Worm (Caenorhabditis elegans) whole organism, midembryonic: ENCODE data around the gene shw-3.

Experiments
- T22C8.4 ChIP-seq: fragments of 200-800 bp; sonication (Bioruptor generic); IDR thresholded peaks from 2 replicates; pipeline ENCODE4 v1.3.6; 2022; ENCODE audit warnings: missing genetic modification characterization, missing compliant biosample characterization
- cog-1 ChIP-seq: sonication (generic microtip); optimal IDR thresholded peaks from 2 replicates; lab custom pipeline; 2016; ENCODE audit warnings: missing genetic modification characterization, missing compliant biosample characterization
- flt-1 ChIP-seq: fragments of 200-800 bp; sonication (Bioruptor generic); IDR thresholded peaks from 2 replicates; pipeline ENCODE4 v1.3.6; 2022; ENCODE audit warnings: missing genetic modification characterization, missing compliant biosample characterization
- klf-2 ChIP-seq: fragments of 200-800 bp; sonication (Bioruptor generic); conservative IDR thresholded peaks from 2 replicates; pipeline ENCODE4 v1.3.6; 2022; ENCODE audit warnings: missing genetic modification reagents, missing genetic modification characterization, missing compliant biosample characterization
- med-1 ChIP-seq: sonication (generic microtip); optimal IDR thresholded peaks from 2 replicates; lab custom pipeline; 2017; ENCODE audit warnings: missing genetic modification characterization, mild to moderate bottlenecking, missing compliant biosample characterization, antibody characterized with exemption, missing genetic modification reagents; ENCODE audit not compliant: insufficient read depth
- ref-1 ChIP-seq: fragments of 200-800 bp; sonication (Bioruptor generic); conservative IDR thresholded peaks from 2 replicates; pipeline ENCODE4 v1.3.6; 2022; ENCODE audit warnings: missing genetic modification reagents, missing genetic modification characterization, missing compliant biosample characterization
- tab-1 ChIP-seq: fragments of 200-800 bp; sonication (Bioruptor generic); IDR thresholded peaks from 2 replicates; pipeline ENCODE4 v1.3.6; 2022; ENCODE audit warnings: missing genetic modification characterization, missing compliant biosample characterization
- ztf-23 ChIP-seq: fragments of 200-800 bp; sonication (Bioruptor generic); IDR thresholded peaks from 2 replicates; pipeline ENCODE4 v1.3.6; 2022; ENCODE audit warnings: missing genetic modification reagents, missing genetic modification characterization, missing compliant biosample characterization
- ztf-29 ChIP-seq: fragments of 200-800 bp; sonication (Bioruptor generic); IDR thresholded peaks from 2 replicates; pipeline ENCODE4 v1.3.6; 2022; ENCODE audit warnings: missing genetic modification reagents, missing genetic modification characterization, missing compliant biosample characterization

Gene shw-3

ce11 chrV:13020638-13021037 is 33.7 kb upstream of the shw-3 start:
- no peak for TF ChIP-seq cog-1

ce11 chrV:13020014-13020413 is 33.1 kb upstream of the shw-3 start:
- TF ChIP-seq ztf-29, result no peak
- no peak for TF ChIP-seq cog-1
- TF ChIP-seq flt-1, result no peak
- TF ChIP-seq ref-1 (GFP tag; lab: Robert Waterston, UW), result no peak
- TF ChIP-seq klf-2 (GFP tag; lab: Robert Waterston, UW), result no peak
- TF ChIP-seq ztf-23 (GFP tag; lab: Robert Waterston, UW), result no peak

ce11 chrV:13018761-13019160 is 31.8 kb upstream of the shw-3 start, which contains the start of gene fmi-1:
TSS of gene fmi-1 (plus strand) at chrV:13019061.
- TF ChIP-seq cog-1 (no peak), med-1 (no peak), T22C8.4 (GFP tag; lab: Robert Waterston, UW) (no peak), tab-1 (GFP tag; lab: Robert Waterston, UW) (no peak), ref-1 (GFP tag; lab: Robert Waterston, UW) (no peak), ztf-29 (no peak; the same call in 1 of the 2 replicates), klf-2 (GFP tag; lab: Robert Waterston, UW) (no peak), ztf-23 (GFP tag; lab: Robert Waterston, UW) (no peak), flt-1 (no peak)

ce11 chrV:13018233-13018632 is 31.3 kb upstream of the shw-3 start:
- no peak for TF ChIP-seq ztf-29
- no peak for TF ChIP-seq ref-1 (GFP tag; lab: Robert Waterston, UW)
- no peak for TF ChIP-seq flt-1
- TF ChIP-seq cog-1, result no peak
- TF ChIP-seq tab-1 (GFP tag; lab: Robert Waterston, UW), result no peak
- no peak for TF ChIP-seq ztf-23 (GFP tag; lab: Robert Waterston, UW)
- TF ChIP-seq T22C8.4 (GFP tag; lab: Robert Waterston, UW), result no peak
- no peak for TF ChIP-seq klf-2 (GFP tag; lab: Robert Waterston, UW)
- TF ChIP-seq med-1, result no peak

ce11 chrV:13013844-13014243 is 26.9 kb upstream of the shw-3 start, which contains the start of gene F15B9.6:
TSS of gene F15B9.6 (plus strand) at chrV:13014144.
- TF ChIP-seq flt-1, result no peak
- no peak for TF ChIP-seq cog-1
- TF ChIP-seq klf-2 (GFP tag; lab: Robert Waterston, UW), result no peak
- no peak for TF ChIP-seq med-1
- TF ChIP-seq ref-1 (GFP tag; lab: Robert Waterston, UW), result no peak
- TF ChIP-seq ztf-29, result no peak
- no peak for TF ChIP-seq T22C8.4 (GFP tag; lab: Robert Waterston, UW)

- TF ChIP-seq ztf-29 (no peak), ref-1 (GFP tag; lab: Robert Waterston, UW) (no peak), tab-1 (GFP tag; lab: Robert Waterston, UW) (no peak), flt-1 (no peak), med-1 (no peak), klf-2 (GFP tag; lab: Robert Waterston, UW) (no peak), T22C8.4 (GFP tag; lab: Robert Waterston, UW) (no peak), ztf-23 (GFP tag; lab: Robert Waterston, UW) (no peak), cog-1 (no peak)
These were observed 26.2 kb upstream of the shw-3 start, which contains the start of gene try-10 for ce11 chrV:13013158-13013557. TSS of gene try-10 (minus strand) at chrV:13013258.

ce11 chrV:13011904-13012303 is 24.9 kb upstream of the shw-3 start:
- TF ChIP-seq tab-1 (GFP tag; lab: Robert Waterston, UW) (no peak), ztf-23 (GFP tag; lab: Robert Waterston, UW) (no peak), med-1 (no peak), flt-1 (no peak), cog-1 (no peak), klf-2 (GFP tag; lab: Robert Waterston, UW) (no peak), ztf-29 (no peak), ref-1 (GFP tag; lab: Robert Waterston, UW) (no peak), T22C8.4 (GFP tag; lab: Robert Waterston, UW) (no peak)

- TF ChIP-seq cog-1 (peak; percentile 16), klf-2 (GFP tag; lab: Robert Waterston, UW) (no peak), tab-1 (GFP tag; lab: Robert Waterston, UW) (no peak), flt-1 (no peak)
These were observed 22.9 kb upstream of the shw-3 start for ce11 chrV:13009843-13010242.

ce11 chrV:13009271-13009670 is 22.3 kb upstream of the shw-3 start:
- no peak for TF ChIP-seq tab-1 (GFP tag; lab: Robert Waterston, UW)
- TF ChIP-seq med-1, result no peak
- no peak for TF ChIP-seq ztf-23 (GFP tag; lab: Robert Waterston, UW)
- no peak for TF ChIP-seq flt-1

- TF ChIP-seq med-1 (no peak), ztf-23 (GFP tag; lab: Robert Waterston, UW) (no peak), ztf-29 (no peak)
These were observed 21.9 kb upstream of the shw-3 start, which contains the start of gene F15B9.10 for ce11 chrV:13008825-13009224. TSS of gene F15B9.10 (minus strand) at chrV:13008925.

- no peak for TF ChIP-seq flt-1
- no peak for TF ChIP-seq med-1
- no peak for TF ChIP-seq tab-1 (GFP tag; lab: Robert Waterston, UW)
- no peak for TF ChIP-seq ztf-29
These were observed 19.8 kb upstream of the shw-3 start for ce11 chrV:13006754-13007153.

- TF ChIP-seq tab-1 (GFP tag; lab: Robert Waterston, UW) (0 out of 2 replicates have a peak, but pooled peaks have one; percentile 25), ztf-23 (GFP tag; lab: Robert Waterston, UW) (no peak), ref-1 (GFP tag; lab: Robert Waterston, UW) (no peak), med-1 (no peak), flt-1 (no peak)
These were observed 17.4 kb upstream of the shw-3 start for ce11 chrV:13004374-13004773.
